Worm (Caenorhabditis elegans): Measurements from ENCODE around the gene lin-9.

- TF ChIP-seq dao-5 (tag; optimal IDR thresholded peaks at IDR 0.05), result no peak
- TF ChIP-seq him-1 (tag; optimal IDR thresholded peaks at IDR 0.05), result no peak
Measured at ce11 chrIII:8894782-8895181, 9.1 kb downstream of the lin-9 start, which contains the start of gene asna-1.
